Worm (Caenorhabditis elegans): ENCODE results near the gene npr-25.

ce11 chrV:11314025-11314880 is 38.5 kb downstream of the npr-25 start:
- peak; percentile 100 for TF ChIP-seq ceh-83 (GFP tag; optimal IDR thresholded peaks at IDR 0.05)
- peak; percentile 74 for TF ChIP-seq mab-5 (tag; optimal IDR thresholded peaks at IDR 0.05)
- peak; percentile 83 for TF ChIP-seq elt-1 (tag; optimal IDR thresholded peaks at IDR 0.05; ENCODE audit: borderline replicate concordance, insufficient read depth)
- TF ChIP-seq ces-1 (GFP tag; optimal IDR thresholded peaks at IDR 0.05) = no peak
- TF ChIP-seq pha-4 (tag; optimal IDR thresholded peaks at IDR 0.05) = peak; percentile 83
- peak; percentile 92 for TF ChIP-seq nhr-28 (tag; optimal IDR thresholded peaks at IDR 0.05)
- peak; percentile 63 for TF ChIP-seq nhr-237 (tag; optimal IDR thresholded peaks at IDR 0.05)
- TF ChIP-seq unc-62 (GFP tag; optimal IDR thresholded peaks at IDR 0.05) = peak; percentile 91
- peak; percentile 91 for TF ChIP-seq elt-3 (tag; optimal IDR thresholded peaks at IDR 0.05)
- TF ChIP-seq nhr-76 (tag; optimal IDR thresholded peaks at IDR 0.05) = peak; percentile 81
- peak; percentile 100 for TF ChIP-seq unc-39 (tag; optimal IDR thresholded peaks at IDR 0.05)
